Worm (Caenorhabditis elegans) whole organism, L4/young adult: Measurements from ENCODE around the gene F22B7.1.

Source experiments
- W03F9.2 ChIP-seq: fragments of 150-350 bp; optimal IDR thresholded peaks from 2 replicates; lab custom pipeline; 2014; ENCODE audit warnings: missing biosample characterization, missing genetic modification characterization
- dao-5 ChIP-seq: sonication (generic microtip); optimal IDR thresholded peaks from 2 replicates; lab custom pipeline; 2016; ENCODE audit warnings: missing genotype, missing genetic modification characterization, moderate library complexity, missing compliant biosample characterization

- TF ChIP-seq dao-5 = no peak
- TF ChIP-seq W03F9.2 (tag; lab: Kevin White, UChicago) = no peak
These were observed 40.0 kb upstream of the F22B7.1 start for ce11 chrIII:8625125-8625524.
